Worm (Caenorhabditis elegans) whole organism, L1 larva: Measurements from ENCODE around the gene srw-83.

Experiments used
- ama-1 ChIP-seq: fragments of 150-350 bp; optimal IDR thresholded peaks from 2 replicates; lab custom pipeline; 2014
- ceh-8 ChIP-seq: fragments of 200-800 bp; sonication (Bioruptor generic); optimal IDR thresholded peaks from 2 replicates; lab custom pipeline; 2018; ENCODE audit warnings: mild to moderate bottlenecking, missing genetic modification characterization, moderate library complexity, missing compliant biosample characterization
- fkh-8 ChIP-seq: sonication (generic microtip); optimal IDR thresholded peaks from 2 replicates; lab custom pipeline; 2016; ENCODE audit warnings: mild to moderate bottlenecking, missing genetic modification characterization, missing compliant biosample characterization
- unc-62 ChIP-seq: fragments of 150-350 bp; optimal IDR thresholded peaks from 2 replicates; lab custom pipeline; 2014; ENCODE audit warnings: missing biosample characterization, missing genetic modification reagents, missing genetic modification characterization

DNA sequence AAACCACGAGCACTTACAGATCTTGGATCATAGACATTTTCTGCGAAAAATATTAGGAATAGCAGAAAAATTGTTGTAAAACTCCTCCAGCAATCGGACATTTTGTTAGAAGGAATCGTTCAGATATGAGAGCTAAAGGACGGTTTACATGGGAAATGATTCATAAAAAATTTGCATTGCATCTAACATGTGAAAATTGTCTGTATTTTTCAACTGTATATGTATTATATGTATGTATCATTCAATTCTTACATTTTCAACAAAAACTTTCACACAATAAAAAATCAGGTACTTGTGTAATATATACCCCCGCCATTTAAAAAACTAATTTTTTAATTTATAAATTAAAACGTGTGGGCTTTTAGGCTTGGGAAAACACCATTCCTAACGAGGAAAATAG, 41.7 kb downstream of the srw-83 start, which contains the start of gene ZK228.13:
- no peak for TF ChIP-seq fkh-8
- TF ChIP-seq ama-1 (lab: Kevin White, UChicago), result no peak
- no peak for TF ChIP-seq ceh-8 (GFP tag; lab: Kevin White, UChicago)
- TF ChIP-seq unc-62 (GFP tag; lab: Kevin White, UChicago), result no peak
